Worm (Caenorhabditis elegans) whole organism, L3 larva: ENCODE results near the gene dyla-1.
"Not testable (repeated sequence)": the region's sequence is repeated elsewhere in the genome, so short reads cannot be mapped to it uniquely, and the experiment has no call there.

Source experiments
- R02D3.7 ChIP-seq: fragments of 150-350 bp; optimal IDR thresholded peaks from 2 replicates; lab custom pipeline; 2014; ENCODE audit warnings: missing biosample characterization, missing genetic modification characterization
- ZK546.5 ChIP-seq: sonication (generic microtip); optimal IDR thresholded peaks from 2 replicates; lab custom pipeline; 2017; ENCODE audit warnings: missing biosample characterization, missing genetic modification characterization
- aly-2 ChIP-seq: fragments of 150-350 bp; optimal IDR thresholded peaks from 2 replicates; lab custom pipeline; 2014; ENCODE audit warnings: missing biosample characterization, missing genetic modification characterization
- ama-1 ChIP-seq: fragments of 150-350 bp; optimal IDR thresholded peaks from 2 replicates; lab custom pipeline; 2018
- ceh-82 ChIP-seq: fragments of 150-350 bp; optimal IDR thresholded peaks from 2 replicates; lab custom pipeline; 2014; ENCODE audit warnings: missing biosample characterization, missing genetic modification characterization
- daf-12 ChIP-seq: fragments of 150-350 bp; optimal IDR thresholded peaks from 2 replicates; lab custom pipeline; 2014; ENCODE audit warnings: missing biosample characterization, missing genetic modification reagents, missing genetic modification characterization
- egl-27 ChIP-seq: sonication (generic microtip); optimal IDR thresholded peaks from 4 replicates; lab custom pipeline; 2017; ENCODE audit warnings: missing biosample characterization, missing genetic modification reagents, missing genetic modification characterization
- egl-5 ChIP-seq: fragments of 150-350 bp; optimal IDR thresholded peaks from 2 replicates; lab custom pipeline; 2017; ENCODE audit warnings: missing biosample characterization, missing genetic modification reagents, missing genetic modification characterization, inconsistent platforms
- elt-3 ChIP-seq, 3 experiments: fragments of 150-350 bp in 1 of 3; sonication (generic microtip) in 2 of 3; optimal IDR thresholded peaks; 2 replicates in 2 of 3; 4 replicates in 1 of 3; lab custom pipeline; 2014 to 2017; ENCODE audit warnings: missing biosample characterization in 3 of 3, missing genetic modification characterization in 3 of 3
- fkh-10 ChIP-seq: sonication (generic microtip); optimal IDR thresholded peaks from 2 replicates; lab custom pipeline; 2017; ENCODE audit warnings: missing biosample characterization, missing genetic modification reagents, missing genetic modification characterization
- fos-1 ChIP-seq: fragments of 150-350 bp; optimal IDR thresholded peaks from 2 replicates; lab custom pipeline; 2014; ENCODE audit warnings: missing biosample characterization, missing genetic modification characterization
- lin-15B ChIP-seq: fragments of 150-350 bp; optimal IDR thresholded peaks from 2 replicates; lab custom pipeline; 2014; ENCODE audit warnings: missing biosample characterization, missing genetic modification characterization
- lin-39 ChIP-seq: fragments of 150-350 bp; optimal IDR thresholded peaks from 2 replicates; lab custom pipeline; 2018; ENCODE audit warnings: missing biosample characterization, missing genetic modification reagents, missing genetic modification characterization
- mdl-1 ChIP-seq: fragments of 150-350 bp; optimal IDR thresholded peaks from 2 replicates; lab custom pipeline; 2014; ENCODE audit warnings: missing biosample characterization, missing genetic modification characterization
- mml-1 ChIP-seq: fragments of 150-350 bp; sonication (generic microtip); optimal IDR thresholded peaks from 3 replicates; lab custom pipeline; 2014; ENCODE audit warnings: missing biosample characterization, missing genetic modification characterization
- nfya-1 ChIP-seq: sonication (generic microtip); optimal IDR thresholded peaks from 2 replicates; lab custom pipeline; 2017; ENCODE audit warnings: missing genetic modification characterization, mild to moderate bottlenecking, missing compliant biosample characterization, antibody characterized with exemption, moderate library complexity; ENCODE audit not compliant: insufficient read depth
- nhr-11 ChIP-seq: fragments of 150-350 bp; optimal IDR thresholded peaks from 2 replicates; lab custom pipeline; 2014; ENCODE audit warnings: missing biosample characterization, missing genetic modification characterization
- nhr-23 ChIP-seq: fragments of 150-350 bp; optimal IDR thresholded peaks from 2 replicates; lab custom pipeline; 2014; ENCODE audit warnings: missing biosample characterization, missing genetic modification reagents, missing genetic modification characterization
- nhr-237 ChIP-seq: fragments of 150-350 bp; optimal IDR thresholded peaks from 2 replicates; lab custom pipeline; 2014; ENCODE audit warnings: missing biosample characterization, missing genetic modification characterization
- nhr-28 ChIP-seq: fragments of 150-350 bp; optimal IDR thresholded peaks from 2 replicates; lab custom pipeline; 2014; ENCODE audit warnings: missing biosample characterization, missing genetic modification characterization
- nhr-77 ChIP-seq: fragments of 150-350 bp; optimal IDR thresholded peaks from 2 replicates; lab custom pipeline; 2014; ENCODE audit warnings: missing biosample characterization, missing genetic modification characterization
- pha-4 ChIP-seq: fragments of 150-350 bp; optimal IDR thresholded peaks from 2 replicates; lab custom pipeline; 2014; ENCODE audit warnings: missing biosample characterization, missing genetic modification reagents, missing genetic modification characterization
- unc-39 ChIP-seq: sonication (generic microtip); optimal IDR thresholded peaks from 4 replicates; lab custom pipeline; 2017; ENCODE audit warnings: missing biosample characterization, missing genetic modification characterization
- unc-62 ChIP-seq: fragments of 150-350 bp; sonication (generic microtip); optimal IDR thresholded peaks from 4 replicates; lab custom pipeline; 2014; ENCODE audit warnings: missing biosample characterization, missing genetic modification reagents, missing genetic modification characterization

The dyla-1 gene

DNA sequence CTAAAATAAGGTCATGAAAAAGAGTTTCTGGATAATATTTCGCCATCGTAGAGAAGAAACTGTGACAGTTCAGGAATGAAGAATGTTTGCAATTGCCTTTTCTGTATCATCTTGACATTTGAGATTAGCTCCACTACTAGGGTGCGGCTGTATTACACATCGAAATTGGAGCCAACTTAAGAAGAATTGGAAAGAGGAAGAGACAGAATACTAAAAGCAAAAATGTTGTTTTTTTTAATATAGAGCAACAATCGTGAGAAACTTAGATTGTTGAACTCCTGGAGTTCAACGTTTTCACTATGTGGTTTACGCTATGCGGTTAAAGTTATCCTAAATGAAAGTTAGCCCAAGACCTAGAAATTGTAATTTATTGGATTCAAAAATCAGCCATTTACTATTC, 39.6 kb downstream of the dyla-1 start, which contains the start of gene acs-9:
TSS of gene acs-9 (minus strand) at position 101 of the 400 bp plus-strand sequence.
- TF ChIP-seq nhr-11 (tag; lab: Kevin White, UChicago) (no peak), unc-39 (tag; lab: Kevin White, UChicago) (no peak), nhr-23 (tag; lab: Kevin White, UChicago) (no peak), egl-5 (tag; lab: Kevin White, UChicago) (no peak), fos-1 (tag; lab: Kevin White, UChicago) (no peak), R02D3.7 (tag; lab: Kevin White, UChicago) (no peak), daf-12 (tag; lab: Kevin White, UChicago) (no peak), ama-1 (lab: Kevin White, UChicago) (no peak), ceh-82 (tag; lab: Kevin White, UChicago) (no peak), mdl-1 (tag; lab: Kevin White, UChicago) (no peak)

ce11 chrX:16883426-16883825, 42.6 kb downstream of the dyla-1 start, which contains the start of gene Y13C8A.1:
Gene Y13C8A.1 (plus strand): TSS chrX:16883726.
- not testable (repeated sequence) for TF ChIP-seq daf-12, nhr-28, nhr-23 (tag; lab: Kevin White, UChicago)

ce11 chrX:16884075-16884474, 43.2 kb downstream of the dyla-1 start:
- TF ChIP-seq mml-1 (tag; lab: Kevin White, UChicago) (no peak), nhr-237 (tag; lab: Kevin White, UChicago) (no peak), nhr-28 (tag; lab: Kevin White, UChicago) (no peak)
- TF ChIP-seq, all 47 proteins: peak for 0

- TF ChIP-seq pha-4 (tag; lab: Kevin White, UChicago), result no peak
- no peak for TF ChIP-seq fos-1 (tag; lab: Kevin White, UChicago)
- TF ChIP-seq fkh-10 (GFP tag; lab: Kevin White, UChicago), result no peak
- no peak for TF ChIP-seq nhr-77 (tag; lab: Kevin White, UChicago)
- no peak for TF ChIP-seq lin-39 (tag; lab: Kevin White, UChicago)
- TF ChIP-seq lin-15B (tag; lab: Kevin White, UChicago), result no peak
- no peak for TF ChIP-seq aly-2
- TF ChIP-seq elt-3 (tag; optimal IDR thresholded peaks at IDR 0.05; lab: Kevin White, UChicago), result no peak
- TF ChIP-seq ZK546.5 (tag; lab: Kevin White, UChicago), result no peak
- no peak for TF ChIP-seq nfya-1
- TF ChIP-seq unc-62 (GFP tag; lab: Kevin White, UChicago), result no peak
- no peak for TF ChIP-seq egl-27 (tag; lab: Kevin White, UChicago)
- no peak for TF ChIP-seq daf-12 (tag; lab: Kevin White, UChicago)
Measured at ce11 chrX:16891683-16892082, 50.8 kb downstream of the dyla-1 start, which contains the start of gene F39F10.3. Gene F39F10.3 (plus strand): TSS chrX:16891983.
